Fruit fly (Drosophila melanogaster) whole organism, embryonic: ENCODE data around the gene BomT3.

ENCODE experiments used
- Aef1 ChIP-seq: fragments of 200-800 bp; sonication (Bioruptor generic); IDR thresholded peaks from 3 replicates; pipeline ENCODE4 v1.3.6; 2022; ENCODE audit warnings: missing biosample characterization, missing genetic modification characterization
- Bgb ChIP-seq: fragments of 200-800 bp; sonication (Bioruptor generic); IDR thresholded peaks from 2 replicates; pipeline ENCODE4 v1.3.6; 2022; ENCODE audit warnings: missing biosample characterization, missing genetic modification characterization; ENCODE audit not compliant: partially characterized antibody
- CG10321 ChIP-seq: fragments of 200-800 bp; sonication (Bioruptor generic); IDR thresholded peaks from 2 replicates; pipeline ENCODE4 v1.3.6; 2022; ENCODE audit warnings: missing biosample characterization, missing genetic modification characterization
- CG11723 ChIP-seq: fragments of 200-800 bp; sonication (Bioruptor generic); optimal IDR thresholded peaks from 2 replicates; lab custom pipeline; 2017; ENCODE audit warnings: missing biosample characterization, mild to moderate bottlenecking, missing genetic modification characterization
- CG13287 ChIP-seq: fragments of 200-800 bp; sonication (Bioruptor generic); IDR thresholded peaks from 2 replicates; pipeline ENCODE4 v1.3.6; 2022; ENCODE audit warnings: missing biosample characterization, missing genetic modification characterization; ENCODE audit not compliant: partially characterized antibody
- CG3726 ChIP-seq: fragments of 200-800 bp; sonication (Bioruptor generic); IDR thresholded peaks from 3 replicates; pipeline ENCODE4, ENCODE4 v1.3.6; 2022; ENCODE audit warnings: missing biosample characterization, missing genetic modification characterization
- HLH4C ChIP-seq: fragments of 200-800 bp; sonication (Bioruptor generic); IDR thresholded peaks from 3 replicates; pipeline ENCODE4 v1.3.6; 2022; ENCODE audit warnings: missing biosample characterization, missing genetic modification characterization; ENCODE audit not compliant: partially characterized antibody
- Hand ChIP-seq: fragments of 200-800 bp; sonication (Bioruptor generic); optimal IDR thresholded peaks from 2 replicates; lab custom pipeline; 2017; ENCODE audit warnings: mild to moderate bottlenecking, missing biosample characterization, missing genetic modification reagents, missing genetic modification characterization
- ci ChIP-seq: fragments of 200-800 bp; sonication (Bioruptor generic); IDR thresholded peaks from 3 replicates; pipeline ENCODE4 v1.3.6; 2022; ENCODE audit warnings: missing biosample characterization, missing genetic modification characterization
- her ChIP-seq: fragments of 200-800 bp; sonication (Bioruptor generic); optimal IDR thresholded peaks from 2 replicates; lab custom pipeline; 2016; ENCODE audit warnings: missing biosample characterization, missing genetic modification characterization

- TF ChIP-seq her (GFP tag; lab: Kevin White, UChicago) (no peak), CG11723 (GFP tag; lab: Kevin White, UChicago) (no peak), CG13287 (no peak), Bgb (GFP tag; lab: Robert Waterston, UW) (no peak), CG3726 (GFP tag; lab: Robert Waterston, UW) (no peak), Aef1 (GFP tag; lab: Robert Waterston, UW) (no peak), CG10321 (no peak), ci (GFP tag; lab: Robert Waterston, UW) (no peak), Hand (GFP tag; lab: Kevin White, UChicago) (no peak), HLH4C (GFP tag; lab: Robert Waterston, UW) (no peak)
Measured at dm6 chr3R:22123347-22123746, 37.1 kb upstream of the BomT3 start.
